Fruit fly (Drosophila melanogaster) whole organism, adult: ENCODE measurements around the gene grn.

Experiments used
- CG14711 ChIP-seq: fragments of 200-800 bp; sonication (Bioruptor generic); optimal IDR thresholded peaks from 2 replicates; lab custom pipeline; 2018; ENCODE audit warnings: missing biosample characterization, mild to moderate bottlenecking, missing genetic modification characterization, moderate library complexity
- CG33017 ChIP-seq: fragments of 200-800 bp; sonication (Bioruptor generic); optimal IDR thresholded peaks from 2 replicates; lab custom pipeline; 2018; ENCODE audit warnings: missing biosample characterization, mild to moderate bottlenecking, missing genetic modification characterization, moderate library complexity
- CG5204 ChIP-seq: fragments of 200-800 bp; sonication (Bioruptor generic); optimal IDR thresholded peaks from 2 replicates; lab custom pipeline; 2016; ENCODE audit warnings: missing biosample characterization, missing genetic modification characterization
- CG7045 ChIP-seq: fragments of 200-800 bp; sonication (Bioruptor generic); optimal IDR thresholded peaks from 2 replicates; lab custom pipeline; 2017; ENCODE audit warnings: missing biosample characterization, mild to moderate bottlenecking, missing genetic modification characterization
- Clk ChIP-seq: fragments of 200-800 bp; sonication (Bioruptor generic); optimal IDR thresholded peaks from 2 replicates; lab custom pipeline; 2017; ENCODE audit warnings: missing biosample characterization, missing genetic modification characterization
- Crg-1 ChIP-seq: fragments of 200-800 bp; sonication (Bioruptor generic); optimal IDR thresholded peaks from 2 replicates; lab custom pipeline; 2016; ENCODE audit warnings: missing biosample characterization, missing genetic modification characterization
- bab1 ChIP-seq: fragments of 200-800 bp; sonication (Bioruptor generic); optimal IDR thresholded peaks from 3 replicates; lab custom pipeline; 2019; ENCODE audit warnings: missing biosample characterization, mild to moderate bottlenecking, missing genetic modification characterization, moderate library complexity
- cic ChIP-seq: fragments of 200-800 bp; sonication (Bioruptor generic); optimal IDR thresholded peaks from 2 replicates; lab custom pipeline; 2017; ENCODE audit warnings: missing biosample characterization, mild to moderate bottlenecking, missing genetic modification characterization, moderate library complexity
- kay ChIP-seq: fragments of 200-800 bp; sonication (Bioruptor generic); peaks from one replicate; lab custom pipeline; 2016; ENCODE audit warnings: missing biosample characterization, missing genetic modification characterization, borderline replicate concordance
- pad ChIP-seq: fragments of 200-800 bp; sonication (Bioruptor generic); optimal IDR thresholded peaks from 3 replicates; lab custom pipeline; 2017; ENCODE audit warnings: missing biosample characterization, missing genetic modification characterization, mild to moderate bottlenecking, moderate library complexity, missing genetic modification reagents
- tj ChIP-seq: fragments of 200-800 bp; sonication (Bioruptor generic); optimal IDR thresholded peaks from 3 replicates; lab custom pipeline; 2017; ENCODE audit warnings: missing biosample characterization, mild to moderate bottlenecking, missing genetic modification characterization, moderate library complexity

- TF ChIP-seq tj (GFP tag; lab: Kevin White, UChicago) (no peak), Clk (GFP tag; lab: Kevin White, UChicago) (no peak), cic (no peak), CG14711 (tag; lab: Kevin White, UChicago) (no peak), kay (GFP tag; lab: Kevin White, UChicago) (no peak), CG7045 (no peak), Crg-1 (GFP tag; lab: Kevin White, UChicago) (no peak), CG5204 (no peak), pad (no peak), CG33017 (no peak), bab1 (GFP tag; lab: Kevin White, UChicago) (no peak)
These were observed 27.3 kb upstream of the grn start for dm6 chr3R:8208378-8209021.
